Fruit fly (Drosophila melanogaster) whole organism, embryonic: Measurements from ENCODE around the gene CG6345.

Source experiments
- Ada2b ChIP-seq: fragments of 200-800 bp; sonication (Bioruptor generic); IDR thresholded peaks from 2 replicates; pipeline ENCODE4 v1.3.6; 2022; ENCODE audit warnings: missing biosample characterization, missing genetic modification characterization
- Asciz ChIP-seq: fragments of 200-800 bp; sonication (Bioruptor generic); optimal IDR thresholded peaks from 2 replicates; lab custom pipeline; 2017; ENCODE audit warnings: missing biosample characterization, mild to moderate bottlenecking, missing genetic modification characterization, missing genetic modification reagents
- Bteb2 ChIP-seq: fragments of 200-800 bp; sonication (Bioruptor generic); optimal IDR thresholded peaks from 2 replicates; lab custom pipeline; 2016; ENCODE audit warnings: missing biosample characterization, missing genetic modification characterization
- CG10147 ChIP-seq: fragments of 200-800 bp; sonication (Bioruptor generic); optimal IDR thresholded peaks from 2 replicates; lab custom pipeline; 2019; ENCODE audit warnings: missing biosample characterization, mild to moderate bottlenecking, missing genetic modification characterization, moderate library complexity
- CG14441 ChIP-seq: fragments of 200-800 bp; sonication (Bioruptor generic); IDR thresholded peaks from 2 replicates; pipeline ENCODE4 v1.3.6; 2022; ENCODE audit warnings: missing biosample characterization, missing genetic modification characterization
- CG14860 ChIP-seq: fragments of 200-800 bp; sonication (Bioruptor generic); IDR thresholded peaks from 3 replicates; pipeline ENCODE4 v1.3.6; 2022; ENCODE audit warnings: missing biosample characterization, missing genetic modification characterization; ENCODE audit not compliant: partially characterized antibody
- CG15601 ChIP-seq: fragments of 200-800 bp; sonication (Bioruptor generic); optimal IDR thresholded peaks from 3 replicates; lab custom pipeline; 2019; ENCODE audit warnings: missing biosample characterization, mild to moderate bottlenecking, missing genetic modification characterization, moderate library complexity
- CG1647 ChIP-seq: fragments of 200-800 bp; sonication (Bioruptor generic); optimal IDR thresholded peaks from 3 replicates; lab custom pipeline; 2016; ENCODE audit warnings: missing biosample characterization, missing genetic modification characterization
- CG16863 ChIP-seq: fragments of 200-800 bp; sonication (Bioruptor generic); optimal IDR thresholded peaks from 3 replicates; lab custom pipeline; 2016; ENCODE audit warnings: missing biosample characterization, missing genetic modification characterization
- CG18262 ChIP-seq: fragments of 200-800 bp; optimal IDR thresholded peaks from 3 replicates; lab custom pipeline; 2019; ENCODE audit warnings: missing biosample characterization, mild to moderate bottlenecking, missing genetic modification characterization, moderate library complexity
- CG2120 ChIP-seq: fragments of 200-800 bp; sonication (Bioruptor generic); optimal IDR thresholded peaks from 3 replicates; lab custom pipeline; 2016; ENCODE audit warnings: missing biosample characterization, missing genetic modification characterization
- CG32532 ChIP-seq: fragments of 200-800 bp; sonication (Bioruptor generic); IDR thresholded peaks from 2 replicates; pipeline ENCODE4 v1.3.6; 2022; ENCODE audit warnings: missing biosample characterization, missing genetic modification characterization
- CG3995 ChIP-seq: fragments of 200-800 bp; sonication (Bioruptor generic); optimal IDR thresholded peaks from 3 replicates; lab custom pipeline; 2016; ENCODE audit warnings: missing biosample characterization, missing genetic modification characterization
- CG4282 ChIP-seq: fragments of 200-800 bp; sonication (Bioruptor generic); optimal IDR thresholded peaks from 2 replicates; lab custom pipeline; 2016; ENCODE audit warnings: missing biosample characterization, missing genetic modification characterization
- CG4854 ChIP-seq: fragments of 200-800 bp; sonication (Bioruptor generic); optimal IDR thresholded peaks from 2 replicates; lab custom pipeline; 2016; ENCODE audit warnings: missing biosample characterization, missing genetic modification characterization, inconsistent platforms
- CG6175 ChIP-seq: fragments of 200-800 bp; sonication (Bioruptor generic); IDR thresholded peaks from 3 replicates; pipeline ENCODE4 v1.3.6; 2022; ENCODE audit warnings: missing biosample characterization, missing genetic modification characterization
- CG6765 ChIP-seq: fragments of 200-800 bp; sonication (Bioruptor generic); optimal IDR thresholded peaks from 3 replicates; lab custom pipeline; 2017; ENCODE audit warnings: missing biosample characterization, mild to moderate bottlenecking, missing genetic modification characterization
- CG8478 ChIP-seq: fragments of >200 bp; optimal IDR thresholded peaks from 2 replicates; lab custom pipeline; 2018
- CG9876 ChIP-seq: fragments of 200-800 bp; sonication (Bioruptor generic); optimal IDR thresholded peaks from 2 replicates; lab custom pipeline; 2016; ENCODE audit warnings: missing biosample characterization, missing genetic modification characterization
- Dbx ChIP-seq: fragments of 200-800 bp; sonication (Bioruptor generic); IDR thresholded peaks from 3 replicates; pipeline ENCODE4 v1.3.6; 2022; ENCODE audit warnings: missing biosample characterization, missing genetic modification characterization
- Deaf1 ChIP-seq: fragments of 200-800 bp; optimal IDR thresholded peaks from 3 replicates; lab custom pipeline; 2019; ENCODE audit warnings: missing biosample characterization, mild to moderate bottlenecking, missing genetic modification characterization, moderate library complexity
- Eip74EF ChIP-seq, 2 experiments: fragments of 200-800 bp in 1 of 2; fragments of >200 bp in 1 of 2; sonication (Bioruptor generic) in 1 of 2; optimal IDR thresholded peaks; 2 replicates each; lab custom pipeline; 2017 to 2019; ENCODE audit warnings: missing biosample characterization in 2 of 2, missing genetic modification characterization in 2 of 2, mild to moderate bottlenecking in 1 of 2, moderate library complexity in 1 of 2
- Fer1 ChIP-seq: fragments of 200-800 bp; sonication (Bioruptor generic); optimal IDR thresholded peaks from 2 replicates; lab custom pipeline; 2017; ENCODE audit warnings: missing biosample characterization, mild to moderate bottlenecking, missing genetic modification characterization
- Fer2 ChIP-seq: fragments of 200-800 bp; sonication (Bioruptor generic); optimal IDR thresholded peaks from 2 replicates; lab custom pipeline; 2018; ENCODE audit warnings: missing biosample characterization, mild to moderate bottlenecking, missing genetic modification characterization, moderate library complexity
- HLH4C ChIP-seq: fragments of 200-800 bp; sonication (Bioruptor generic); IDR thresholded peaks from 3 replicates; pipeline ENCODE4 v1.3.6; 2022; ENCODE audit warnings: missing biosample characterization, missing genetic modification characterization; ENCODE audit not compliant: partially characterized antibody
- HmgZ ChIP-seq: fragments of 200-800 bp; sonication (Bioruptor generic); optimal IDR thresholded peaks from 2 replicates; lab custom pipeline; 2018; ENCODE audit warnings: missing biosample characterization, mild to moderate bottlenecking, missing genetic modification characterization
- Hr39 ChIP-seq: fragments of >200 bp; optimal IDR thresholded peaks from 2 replicates; lab custom pipeline; 2017
- Kr ChIP-seq: fragments of 200-800 bp; sonication (Bioruptor generic); optimal IDR thresholded peaks from 2 replicates; lab custom pipeline; 2017; ENCODE audit warnings: missing biosample characterization, mild to moderate bottlenecking, missing genetic modification characterization
- MTF-1 ChIP-seq: fragments of 200-800 bp; sonication (Bioruptor generic); optimal IDR thresholded peaks from 2 replicates; lab custom pipeline; 2018; ENCODE audit warnings: missing biosample characterization, mild to moderate bottlenecking, missing genetic modification characterization, borderline replicate concordance
- NC2α ChIP-seq: fragments of 200-800 bp; sonication (Bioruptor generic); optimal IDR thresholded peaks from 2 replicates; lab custom pipeline; 2016; ENCODE audit warnings: missing biosample characterization, missing genetic modification characterization
- Oaz ChIP-seq: fragments of 200-800 bp; sonication (Bioruptor generic); IDR thresholded peaks from 2 replicates; pipeline ENCODE4 v1.3.6; 2022; ENCODE audit warnings: missing biosample characterization, missing genetic modification characterization
- PHDP ChIP-seq: fragments of 200-800 bp; sonication (Bioruptor generic); optimal IDR thresholded peaks from 3 replicates; lab custom pipeline; 2018; ENCODE audit warnings: missing biosample characterization, mild to moderate bottlenecking, missing genetic modification characterization, moderate library complexity
- Sox100B ChIP-seq: fragments of 200-800 bp; sonication (Bioruptor generic); optimal IDR thresholded peaks from 3 replicates; lab custom pipeline; 2018; ENCODE audit warnings: missing biosample characterization, mild to moderate bottlenecking, missing genetic modification characterization
- Usf ChIP-seq: fragments of 200-800 bp; sonication (Bioruptor generic); optimal IDR thresholded peaks from 2 replicates; lab custom pipeline; 2017; ENCODE audit warnings: missing genotype, missing biosample characterization, missing genetic modification characterization
- abd-A ChIP-seq: fragments of 200-800 bp; sonication (Bioruptor generic); optimal IDR thresholded peaks from 3 replicates; lab custom pipeline; 2019; ENCODE audit warnings: missing biosample characterization, mild to moderate bottlenecking, missing genetic modification characterization, moderate library complexity
- dati ChIP-seq: fragments of 200-800 bp; sonication (Bioruptor generic); IDR thresholded peaks from 2 replicates; pipeline ENCODE4 v1.3.6; 2022; ENCODE audit warnings: missing biosample characterization, missing genetic modification characterization
- dimm ChIP-seq: fragments of 200-800 bp; sonication (Bioruptor generic); IDR thresholded peaks from 2 replicates; pipeline ENCODE4 v1.3.6; 2022; ENCODE audit warnings: missing biosample characterization, missing genetic modification characterization
- dysf ChIP-seq: fragments of 200-800 bp; sonication (Bioruptor generic); IDR thresholded peaks from 3 replicates; pipeline ENCODE4 v1.3.6; 2022; ENCODE audit warnings: missing biosample characterization, missing genetic modification characterization
- fd102C ChIP-seq: fragments of 200-800 bp; sonication (Bioruptor generic); optimal IDR thresholded peaks from 2 replicates; lab custom pipeline; 2018; ENCODE audit warnings: missing biosample characterization, mild to moderate bottlenecking, missing genetic modification characterization, moderate library complexity
- fd3F ChIP-seq: fragments of 200-800 bp; sonication (Bioruptor generic); optimal IDR thresholded peaks from 2 replicates; lab custom pipeline; 2018; ENCODE audit warnings: missing biosample characterization, mild to moderate bottlenecking, missing genetic modification characterization, moderate library complexity
- ftz-f1 ChIP-seq: fragments of 200-800 bp; sonication (Bioruptor generic); optimal IDR thresholded peaks from 2 replicates; lab custom pipeline; 2016; ENCODE audit warnings: missing biosample characterization, missing genetic modification characterization
- gce ChIP-seq: fragments of 200-800 bp; sonication (Bioruptor generic); IDR thresholded peaks from 3 replicates; pipeline ENCODE4 v1.3.6; 2022; ENCODE audit warnings: missing biosample characterization, missing genetic modification characterization
- gcm2 ChIP-seq: fragments of 200-800 bp; sonication (Bioruptor generic); optimal IDR thresholded peaks from 2 replicates; lab custom pipeline; 2016; ENCODE audit warnings: missing biosample characterization, missing genetic modification characterization
- jigr1 ChIP-seq: fragments of 200-800 bp; sonication (Bioruptor generic); IDR thresholded peaks from 3 replicates; pipeline ENCODE4 v1.3.6; 2022; ENCODE audit warnings: missing biosample characterization, missing genetic modification characterization
- kay ChIP-seq: fragments of 200-800 bp; sonication (Bioruptor generic); optimal IDR thresholded peaks from 2 replicates; lab custom pipeline; 2016; ENCODE audit warnings: missing biosample characterization, missing genetic modification characterization
- lab ChIP-seq: fragments of 200-800 bp; sonication (Bioruptor generic); optimal IDR thresholded peaks from 3 replicates; lab custom pipeline; 2017; ENCODE audit warnings: missing biosample characterization, missing genetic modification characterization, mild to moderate bottlenecking, moderate library complexity, missing genetic modification reagents
- otp ChIP-seq: fragments of 200-800 bp; sonication (Bioruptor generic); IDR thresholded peaks from 3 replicates; pipeline ENCODE4, ENCODE4 v1.3.6; 2022; ENCODE audit warnings: missing biosample characterization, missing genetic modification characterization
- pzg ChIP-seq: fragments of 200-800 bp; sonication (Bioruptor generic); optimal IDR thresholded peaks from 3 replicates; lab custom pipeline; 2018; ENCODE audit warnings: missing biosample characterization, mild to moderate bottlenecking, missing genetic modification characterization, moderate library complexity
- ranshi ChIP-seq: fragments of 200-800 bp; sonication (Bioruptor generic); IDR thresholded peaks from 2 replicates; pipeline ENCODE4 v1.3.6; 2022; ENCODE audit warnings: missing biosample characterization, missing genetic modification characterization
- schlank ChIP-seq: fragments of 200-800 bp; sonication (Bioruptor generic); optimal IDR thresholded peaks from 2 replicates; lab custom pipeline; 2018; ENCODE audit warnings: missing biosample characterization, mild to moderate bottlenecking, missing genetic modification characterization
- seq ChIP-seq: fragments of 200-800 bp; sonication (Bioruptor generic); IDR thresholded peaks from 2 replicates; pipeline ENCODE4 v1.3.6; 2022; ENCODE audit warnings: missing biosample characterization, missing genetic modification characterization
- toy ChIP-seq: fragments of 200-800 bp; sonication (Bioruptor generic); IDR thresholded peaks from 2 replicates; pipeline ENCODE4 v1.3.6; 2022; ENCODE audit warnings: missing biosample characterization, missing genetic modification characterization
- vnd ChIP-seq: fragments of 200-800 bp; sonication (Bioruptor generic); IDR thresholded peaks from 3 replicates; pipeline ENCODE4 v1.3.6; 2022; ENCODE audit warnings: missing biosample characterization, missing genetic modification characterization; ENCODE audit not compliant: partially characterized antibody

Gene CG6345

DNA sequence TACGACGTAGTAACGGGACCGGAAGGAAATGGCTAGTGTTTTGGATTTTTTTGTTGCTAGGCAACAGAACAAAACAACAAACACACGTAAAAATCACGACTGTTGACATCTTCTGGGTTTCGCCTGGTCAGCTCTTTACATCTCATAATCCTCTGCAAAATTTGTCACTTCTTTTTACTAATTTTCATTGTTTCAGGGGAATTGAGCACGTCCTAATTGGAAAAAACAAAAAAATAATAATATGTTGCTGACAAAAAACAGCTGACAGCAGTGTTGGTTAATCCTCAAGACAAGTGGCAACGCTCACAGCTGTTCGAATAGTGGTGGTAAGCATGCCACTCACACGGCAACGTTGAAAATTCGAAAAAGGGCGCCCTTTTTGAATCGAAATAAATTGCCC lies 38.0 kb downstream of the CG6345 start, which contains the start of gene Rfx (continued):
- TF ChIP-seq CG4854 (GFP tag; lab: Kevin White, UChicago): no peak
- no peak for TF ChIP-seq Fer2
- no peak for TF ChIP-seq CG9876
- TF ChIP-seq Oaz (GFP tag; lab: Robert Waterston, UW): no peak
- TF ChIP-seq CG10147 (GFP tag; lab: Kevin White, UChicago): no peak
- TF ChIP-seq Bteb2 (GFP tag; lab: Kevin White, UChicago): no peak
- TF ChIP-seq Eip74EF (GFP tag; optimal IDR thresholded peaks at IDR 0.05; lab: Kevin White, UChicago): peak in 1 of 2 experiments; percentile 50
- TF ChIP-seq CG8478 (lab: Kevin White, UChicago): no peak
- TF ChIP-seq Usf (GFP tag; lab: Kevin White, UChicago): no peak
- peak; percentile 27 for TF ChIP-seq PHDP (tag; lab: Kevin White, UChicago)
- TF ChIP-seq HmgZ: peak; percentile 65
- no peak for TF ChIP-seq toy (GFP tag; lab: Robert Waterston, UW)
- TF ChIP-seq fd102C (GFP tag; lab: Kevin White, UChicago): no peak
- TF ChIP-seq abd-A (tag; lab: Kevin White, UChicago): no peak
- no peak for TF ChIP-seq dati (GFP tag; lab: Robert Waterston, UW)
- no peak for TF ChIP-seq gcm2 (GFP tag; lab: Kevin White, UChicago)
- TF ChIP-seq Kr: peak; percentile 8
- no peak for TF ChIP-seq ftz-f1 (GFP tag; lab: Kevin White, UChicago)
- TF ChIP-seq schlank (tag; lab: Kevin White, UChicago): no peak
- no peak for TF ChIP-seq CG4282
- TF ChIP-seq Deaf1: no peak
- TF ChIP-seq CG18262 (tag; lab: Kevin White, UChicago): peak; percentile 30
- peak; percentile 37 for TF ChIP-seq Sox100B (GFP tag; lab: Kevin White, UChicago)
- TF ChIP-seq otp (GFP tag; lab: Robert Waterston, UW): no peak
- TF ChIP-seq pzg (GFP tag; lab: Kevin White, UChicago): peak; percentile 88
- no peak for TF ChIP-seq gce (GFP tag; lab: Robert Waterston, UW)
- no peak for TF ChIP-seq Hr39 (lab: Kevin White, UChicago)
- TF ChIP-seq fd3F (GFP tag; lab: Kevin White, UChicago): no peak
- no peak for TF ChIP-seq NC2α (GFP tag; lab: Kevin White, UChicago)
- no peak for TF ChIP-seq CG14860 (GFP tag; lab: Robert Waterston, UW)
- TF ChIP-seq CG6765: peak; percentile 37
- TF ChIP-seq CG16863: no peak
- no peak for TF ChIP-seq Asciz (GFP tag; lab: Kevin White, UChicago)
- TF ChIP-seq CG3995 (GFP tag; lab: Kevin White, UChicago): peak; percentile 19
- TF ChIP-seq jigr1 (GFP tag; lab: Robert Waterston, UW): no peak
- no peak for TF ChIP-seq MTF-1 (GFP tag; lab: Kevin White, UChicago)
- TF ChIP-seq CG2120 (GFP tag; lab: Kevin White, UChicago): peak; percentile 59
- TF ChIP-seq Dbx: no peak
- no peak for TF ChIP-seq vnd (GFP tag; lab: Robert Waterston, UW)
- TF ChIP-seq Ada2b (GFP tag; lab: Robert Waterston, UW): no peak
- no peak for TF ChIP-seq dimm
- TF ChIP-seq CG15601 (tag; lab: Kevin White, UChicago): peak; percentile 37
- peak; percentile 39 for TF ChIP-seq CG1647
- TF ChIP-seq Fer1 (GFP tag; lab: Kevin White, UChicago): peak; percentile 63
- no peak for TF ChIP-seq HLH4C (GFP tag; lab: Robert Waterston, UW)
- TF ChIP-seq ranshi (GFP tag; lab: Robert Waterston, UW): no peak
- TF ChIP-seq CG14441: no peak
- no peak for TF ChIP-seq CG6175 (GFP tag; lab: Robert Waterston, UW)
- TF ChIP-seq lab: peak; percentile 38
- no peak for TF ChIP-seq kay (GFP tag; lab: Kevin White, UChicago)
- TF ChIP-seq seq (GFP tag; lab: Robert Waterston, UW): no peak
- no peak for TF ChIP-seq dysf (GFP tag; lab: Robert Waterston, UW)
- no peak for TF ChIP-seq CG32532 (GFP tag; lab: Robert Waterston, UW)
